Worm (Caenorhabditis elegans) whole organism, L2 larva: ENCODE data around the gene parn-1.
A peak's percentile ranks its signal among the peaks of the same experiment; 100 is the strongest.

Experiments
- C34F6.9 ChIP-seq: fragments of 150-350 bp; optimal IDR thresholded peaks from 2 replicates; lab custom pipeline; 2014; ENCODE audit warnings: missing biosample characterization, missing genetic modification characterization
- F13H6.1 ChIP-seq: sonication (generic microtip); optimal IDR thresholded peaks from 2 replicates; lab custom pipeline; 2016; ENCODE audit warnings: missing genetic modification characterization, missing compliant biosample characterization
- Y55F3AM.14 ChIP-seq: fragments of 200-800 bp; sonication (Bioruptor generic); optimal IDR thresholded peaks from 2 replicates; lab custom pipeline; 2018; ENCODE audit warnings: mild to moderate bottlenecking, missing genetic modification characterization, missing compliant biosample characterization
- ZK546.5 ChIP-seq: sonication (generic microtip); optimal IDR thresholded peaks from 2 replicates; lab custom pipeline; 2017; ENCODE audit warnings: missing biosample characterization, missing genetic modification characterization
- alr-1 ChIP-seq: fragments of 150-350 bp; optimal IDR thresholded peaks from 2 replicates; lab custom pipeline; 2014; ENCODE audit warnings: missing biosample characterization, missing genetic modification characterization
- aly-2 ChIP-seq: fragments of 150-350 bp; optimal IDR thresholded peaks from 2 replicates; lab custom pipeline; 2014; ENCODE audit warnings: missing biosample characterization, missing genetic modification characterization
- ama-1 ChIP-seq: fragments of 150-350 bp; optimal IDR thresholded peaks from 2 replicates; lab custom pipeline; 2018; ENCODE audit warnings: inconsistent platforms
- blmp-1 ChIP-seq: sonication (generic microtip); optimal IDR thresholded peaks from 2 replicates; lab custom pipeline; 2017; ENCODE audit warnings: missing genetic modification characterization, mild to moderate bottlenecking, missing compliant biosample characterization, antibody characterized with exemption, moderate library complexity; ENCODE audit not compliant: insufficient read depth
- ceh-16 ChIP-seq: fragments of 150-350 bp; optimal IDR thresholded peaks from 2 replicates; lab custom pipeline; 2014; ENCODE audit warnings: missing biosample characterization, missing genetic modification characterization
- ceh-82 ChIP-seq: fragments of 150-350 bp; optimal IDR thresholded peaks from 2 replicates; lab custom pipeline; 2014; ENCODE audit warnings: missing biosample characterization, missing genetic modification characterization
- crh-2 ChIP-seq: sonication (generic microtip); optimal IDR thresholded peaks from 2 replicates; lab custom pipeline; 2017; ENCODE audit warnings: missing biosample characterization, missing genetic modification characterization
- egl-27 ChIP-seq: sonication (generic microtip); optimal IDR thresholded peaks from 3 replicates; lab custom pipeline; 2017; ENCODE audit warnings: missing biosample characterization, missing genetic modification reagents, missing genetic modification characterization
- elt-3 ChIP-seq: sonication (generic microtip); optimal IDR thresholded peaks from 2 replicates; lab custom pipeline; 2017; ENCODE audit warnings: missing biosample characterization, missing genetic modification characterization
- fos-1 ChIP-seq: fragments of 150-350 bp; optimal IDR thresholded peaks from 2 replicates; lab custom pipeline; 2014; ENCODE audit warnings: missing biosample characterization, missing genetic modification characterization
- lin-11 ChIP-seq: fragments of 150-350 bp; sonication (generic microtip); optimal IDR thresholded peaks from 2 replicates; lab custom pipeline; 2014; ENCODE audit warnings: missing biosample characterization, missing genetic modification characterization, inconsistent platforms, mixed read lengths
- lin-39 ChIP-seq: fragments of 150-350 bp; optimal IDR thresholded peaks from 2 replicates; lab custom pipeline; 2014; ENCODE audit warnings: missing biosample characterization, missing genetic modification reagents, missing genetic modification characterization
- lsy-2 ChIP-seq, 2 experiments: fragments of 150-350 bp in 1 of 2; sonication (generic microtip) in 1 of 2; optimal IDR thresholded peaks; 2 replicates each; lab custom pipeline; 2014 to 2017; ENCODE audit warnings: missing biosample characterization in 2 of 2, missing genetic modification characterization in 2 of 2
- mab-5 ChIP-seq: fragments of 150-350 bp; optimal IDR thresholded peaks from 2 replicates; lab custom pipeline; 2014; ENCODE audit warnings: missing biosample characterization, missing genetic modification characterization
- mbf-1 ChIP-seq: sonication (generic microtip); optimal IDR thresholded peaks from 2 replicates; lab custom pipeline; 2017; ENCODE audit warnings: missing biosample characterization, missing genetic modification characterization
- mdl-1 ChIP-seq, 2 experiments: fragments of 150-350 bp in 1 of 2; sonication (generic microtip) in 1 of 2; optimal IDR thresholded peaks; 2 replicates each; lab custom pipeline; 2017; ENCODE audit warnings: missing biosample characterization in 2 of 2, missing genetic modification characterization in 2 of 2
- nhr-10 ChIP-seq: sonication (generic microtip); optimal IDR thresholded peaks from 2 replicates; lab custom pipeline; 2017; ENCODE audit warnings: missing biosample characterization, missing genetic modification characterization
- nhr-12 ChIP-seq: fragments of 150-350 bp; optimal IDR thresholded peaks from 2 replicates; lab custom pipeline; 2014; ENCODE audit warnings: missing biosample characterization, missing genetic modification characterization
- nhr-21 ChIP-seq: fragments of 150-350 bp; optimal IDR thresholded peaks from 2 replicates; lab custom pipeline; 2014; ENCODE audit warnings: missing biosample characterization, missing genetic modification characterization
- nhr-23 ChIP-seq: fragments of 150-350 bp; optimal IDR thresholded peaks from 2 replicates; lab custom pipeline; 2014; ENCODE audit warnings: missing biosample characterization, missing genetic modification reagents, missing genetic modification characterization
- nhr-25 ChIP-seq: fragments of 150-350 bp; sonication (generic microtip); optimal IDR thresholded peaks from 3 replicates; lab custom pipeline; 2014; ENCODE audit warnings: missing biosample characterization, missing genetic modification characterization
- nhr-6 ChIP-seq: fragments of 150-350 bp; optimal IDR thresholded peaks from 2 replicates; lab custom pipeline; 2014; ENCODE audit warnings: missing biosample characterization, missing genetic modification characterization
- nhr-77 ChIP-seq: fragments of 150-350 bp; optimal IDR thresholded peaks from 2 replicates; lab custom pipeline; 2014; ENCODE audit warnings: missing biosample characterization, missing genetic modification characterization
- sem-4 ChIP-seq: fragments of 150-350 bp; optimal IDR thresholded peaks from 2 replicates; lab custom pipeline; 2014; ENCODE audit warnings: missing biosample characterization, missing genetic modification reagents, missing genetic modification characterization
- skn-1 ChIP-seq: sonication (generic microtip); optimal IDR thresholded peaks from 2 replicates; lab custom pipeline; 2017; ENCODE audit warnings: missing biosample characterization, missing genetic modification characterization
- sma-3 ChIP-seq: sonication (generic microtip); optimal IDR thresholded peaks from 2 replicates; lab custom pipeline; 2016; ENCODE audit warnings: missing genetic modification reagents, missing genetic modification characterization, missing compliant biosample characterization
- sma-9 ChIP-seq, 2 experiments: fragments of 150-350 bp in 1 of 2; sonication (generic microtip) in 1 of 2; optimal IDR thresholded peaks; 2 replicates each; lab custom pipeline; 2014 to 2016; ENCODE audit warnings: missing genetic modification characterization in 2 of 2, mild to moderate bottlenecking in 1 of 2, missing biosample characterization in 1 of 2, missing compliant biosample characterization in 1 of 2, missing genetic modification reagents in 1 of 2, moderate library complexity in 1 of 2
- snpc-4 ChIP-seq: fragments of 150-350 bp; optimal IDR thresholded peaks from 2 replicates; lab custom pipeline; 2014; ENCODE audit warnings: missing biosample characterization, missing genetic modification characterization
- unc-39 ChIP-seq: fragments of 150-350 bp; optimal IDR thresholded peaks from 2 replicates; lab custom pipeline; 2014; ENCODE audit warnings: missing biosample characterization, missing genetic modification characterization
- unc-55 ChIP-seq: fragments of 150-350 bp; sonication (generic microtip); optimal IDR thresholded peaks from 3 replicates; lab custom pipeline; 2014; ENCODE audit warnings: missing biosample characterization, missing genetic modification reagents, missing genetic modification characterization
- unc-62 ChIP-seq: fragments of 150-350 bp; optimal IDR thresholded peaks from 2 replicates; lab custom pipeline; 2014; ENCODE audit warnings: missing biosample characterization, missing genetic modification reagents, missing genetic modification characterization
- ztf-1 ChIP-seq: fragments of 200-800 bp; sonication (Bioruptor generic); conservative IDR thresholded peaks from 2 replicates; pipeline ENCODE4 v1.3.6; 2022; ENCODE audit warnings: missing genetic modification characterization, missing compliant biosample characterization
- ztf-11 ChIP-seq: sonication (generic microtip); optimal IDR thresholded peaks from 2 replicates; lab custom pipeline; 2017; ENCODE audit warnings: missing biosample characterization, missing genetic modification characterization
- ztf-4 ChIP-seq: fragments of 150-350 bp; optimal IDR thresholded peaks from 2 replicates; lab custom pipeline; 2014; ENCODE audit warnings: missing biosample characterization, missing genetic modification characterization

Gene parn-1

DNA sequence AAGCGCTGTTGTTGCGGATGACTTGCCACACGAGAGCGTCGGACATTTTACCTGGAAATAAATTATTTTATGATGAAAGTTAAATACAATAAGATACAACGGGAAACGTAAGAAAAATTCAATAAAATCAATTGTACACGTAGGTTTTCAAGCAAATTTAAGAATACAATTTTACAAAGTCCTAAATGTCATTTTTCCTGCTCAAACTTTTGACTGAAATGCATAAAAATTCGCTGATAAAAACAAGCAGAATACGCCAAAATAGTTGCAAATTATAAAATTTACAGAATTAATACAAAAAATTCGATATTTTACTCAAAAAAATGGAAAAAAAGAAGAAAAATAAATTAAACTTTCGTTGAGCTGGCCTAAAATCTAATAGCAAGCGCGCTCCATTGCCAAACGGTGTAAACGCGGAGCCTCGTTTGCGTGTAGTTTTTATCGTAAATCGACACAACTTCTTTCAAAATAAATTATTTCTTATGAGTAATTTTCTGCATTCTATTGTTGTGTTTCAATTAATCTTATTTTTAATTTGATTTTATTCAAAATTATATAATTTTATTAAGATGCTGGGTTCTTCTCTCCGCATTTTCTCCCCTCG is 33.1 kb upstream of the parn-1 start, which contains the start of the genes rpl-28 and mrpl-49 (continued):
- peak; percentile 85 for TF ChIP-seq lin-11 (tag; lab: Kevin White, UChicago)
- TF ChIP-seq ceh-16 (tag; lab: Kevin White, UChicago), result peak; percentile 40
- TF ChIP-seq ztf-11 (tag; lab: Kevin White, UChicago), result no peak
- no peak for TF ChIP-seq lin-39
- peak; percentile 70 for TF ChIP-seq ztf-4 (tag; lab: Kevin White, UChicago)
- peak; percentile 86 for TF ChIP-seq fos-1
- peak; percentile 91 for TF ChIP-seq crh-2 (tag; lab: Kevin White, UChicago)
- no peak for TF ChIP-seq aly-2 (tag; lab: Kevin White, UChicago)
- peak; percentile 74 for TF ChIP-seq blmp-1 (tag; lab: Kevin White, UChicago)
- TF ChIP-seq nhr-23 (tag; lab: Kevin White, UChicago), result no peak
- TF ChIP-seq snpc-4 (tag; lab: Kevin White, UChicago), result peak; percentile 83
- TF ChIP-seq ceh-82 (tag; lab: Kevin White, UChicago), result peak; percentile 2
- TF ChIP-seq mbf-1 (tag; lab: Kevin White, UChicago), result no peak
- TF ChIP-seq mdl-1 (tag; optimal IDR thresholded peaks at IDR 0.05; lab: Kevin White, UChicago), result peak in 1 of 2 experiments; percentile 27
- TF ChIP-seq sem-4 (tag; lab: Kevin White, UChicago), result peak; percentile 78
- no peak for TF ChIP-seq ZK546.5
- no peak for TF ChIP-seq nhr-25 (tag; lab: Kevin White, UChicago)
- TF ChIP-seq nhr-12 (tag; lab: Kevin White, UChicago), result no peak
- TF ChIP-seq Y55F3AM.14, result no peak
- TF ChIP-seq nhr-77 (tag; lab: Kevin White, UChicago), result no peak
- TF ChIP-seq ama-1, result peak; percentile 50
- TF ChIP-seq elt-3 (tag; lab: Kevin White, UChicago), result no peak
- TF ChIP-seq unc-39 (tag; lab: Kevin White, UChicago), result no peak
- peak; percentile 64 to 93 for TF ChIP-seq lsy-2 (tag; optimal IDR thresholded peaks at IDR 0.05; lab: Kevin White, UChicago)

DNA sequence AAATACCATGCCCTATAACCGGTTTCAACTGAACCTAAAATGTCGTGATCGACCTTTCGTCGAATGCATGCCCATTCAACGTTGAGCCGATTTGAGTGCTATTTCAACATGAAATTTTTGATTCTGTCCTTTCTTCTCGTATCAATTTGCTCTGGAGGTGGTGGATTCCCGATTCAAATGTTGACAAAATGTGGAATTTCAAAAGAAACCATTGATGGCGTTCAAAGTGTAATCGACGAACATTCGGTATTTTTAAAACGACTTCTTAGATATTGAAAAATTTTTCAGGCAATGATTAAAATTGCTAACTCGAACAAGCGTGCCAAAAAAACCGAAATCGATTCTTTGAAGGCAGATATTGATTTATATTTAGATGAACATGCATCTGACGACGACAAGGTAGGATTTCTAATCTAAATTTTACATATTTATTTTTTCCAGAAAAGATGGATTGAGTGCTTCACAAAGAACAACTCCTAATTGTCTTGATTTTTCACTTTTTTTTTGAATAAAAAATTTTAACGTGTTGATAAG is 32.1 kb upstream of the parn-1 start, which contains the start of gene R11D1.13:
Gene R11D1.13 (plus strand): TSS at position 51 of the 534 bp plus-strand sequence.
- TF ChIP-seq mab-5 (tag; lab: Kevin White, UChicago), result no peak
- no peak for TF ChIP-seq nhr-6 (tag; lab: Kevin White, UChicago)
- no peak for TF ChIP-seq ZK546.5
- TF ChIP-seq mbf-1 (tag; lab: Kevin White, UChicago), result no peak
- TF ChIP-seq unc-62, result no peak
- no peak for TF ChIP-seq lsy-2 (tag; optimal IDR thresholded peaks at IDR 0.05; lab: Kevin White, UChicago)
- TF ChIP-seq skn-1 (tag; lab: Kevin White, UChicago), result no peak
- TF ChIP-seq lin-39, result no peak
- TF ChIP-seq fos-1, result no peak
- no peak for TF ChIP-seq ceh-82 (tag; lab: Kevin White, UChicago)
- no peak for TF ChIP-seq egl-27
- TF ChIP-seq nhr-10 (tag; lab: Kevin White, UChicago), result no peak
- TF ChIP-seq snpc-4 (tag; lab: Kevin White, UChicago), result no peak
- no peak for TF ChIP-seq F13H6.1 (tag; lab: Kevin White, UChicago)
- TF ChIP-seq aly-2 (tag; lab: Kevin White, UChicago), result no peak

- TF ChIP-seq ZK546.5 (no peak), skn-1 (tag; lab: Kevin White, UChicago) (no peak), C34F6.9 (tag; lab: Kevin White, UChicago) (no peak), ztf-4 (tag; lab: Kevin White, UChicago) (no peak)
Observed at ce11 chrV:12725893-12726292, 30.8 kb upstream of the parn-1 start, which contains the start of gene R11D1.12. Gene R11D1.12, minus strand, starts transcription at chrV:12725993.

DNA sequence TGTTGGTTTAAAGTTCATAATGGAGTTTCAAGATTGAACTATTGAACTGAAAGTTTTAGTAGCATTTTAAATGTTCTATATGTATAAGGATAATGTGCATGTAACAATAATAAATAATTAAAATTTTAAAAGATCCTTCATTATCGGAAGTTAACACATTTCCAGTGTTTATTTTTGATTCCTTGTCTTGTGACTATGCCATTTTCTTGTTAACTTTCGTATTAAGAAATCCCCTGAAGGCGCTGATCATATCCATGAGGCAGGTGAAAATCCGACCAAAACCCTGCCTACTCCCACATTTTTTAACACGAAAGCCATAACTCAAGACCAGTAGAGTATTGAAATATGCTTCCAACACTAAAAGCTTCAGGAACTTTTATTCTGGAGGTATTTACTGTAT is 24.7 kb upstream of the parn-1 start, which contains the start of gene R11D1.7:
Gene R11D1.7 (plus strand): TSS at position 301 of the 400 bp plus-strand sequence.
- TF ChIP-seq sma-3 (no peak), Y55F3AM.14 (no peak), C34F6.9 (tag; lab: Kevin White, UChicago) (no peak), ztf-4 (tag; lab: Kevin White, UChicago) (no peak), nhr-77 (tag; lab: Kevin White, UChicago) (no peak), unc-55 (GFP tag; lab: Kevin White, UChicago) (no peak), nhr-10 (tag; lab: Kevin White, UChicago) (no peak), ztf-1 (GFP tag; lab: Robert Waterston, UW) (no peak), alr-1 (tag; lab: Kevin White, UChicago) (no peak), sem-4 (tag; lab: Kevin White, UChicago) (no peak), F13H6.1 (tag; lab: Kevin White, UChicago) (no peak), ztf-11 (tag; lab: Kevin White, UChicago) (no peak), ama-1 (no peak), lin-39 (no peak), nhr-12 (tag; lab: Kevin White, UChicago) (no peak), sma-9 (GFP tag; optimal IDR thresholded peaks at IDR 0.05; lab: Kevin White, UChicago) (no peak), sma-9 (tag; optimal IDR thresholded peaks at IDR 0.05; lab: Kevin White, UChicago) (no peak), skn-1 (tag; lab: Kevin White, UChicago) (no peak), nhr-25 (tag; lab: Kevin White, UChicago) (no peak), nhr-21 (tag; lab: Kevin White, UChicago) (no peak)
